Comparison of ENCODE assay signal across 2 fruit fly cellular contexts in genomic region chr3R:31794457-31794856, dm6.
TF ChIP-seq lines count a peak whose summit lies in the region.

No protein-coding gene starts in this region.

TF ChIP-seq in whole organism, adult, 20 proteins besides CTCF, POLR2A, EP300 and RAD21 (continued from another document):
- TF ChIP-seq CG1620 (GFP tag; optimal IDR thresholded peaks at IDR 0.05; lab: Kevin White, UChicago) = no peak
TF ChIP-seq in whole organism, adult: peak in this region for 4.

TF ChIP-seq in whole organism, embryonic, 481 proteins besides CTCF, POLR2A, EP300 and RAD21 (continued from another document):
- no peak for TF ChIP-seq tup (GFP tag; optimal IDR thresholded peaks at IDR 0.05; lab: Kevin White, UChicago)
- TF ChIP-seq Dref (GFP tag; IDR thresholded peaks at IDR 0.05; lab: Robert Waterston, UW) = peak; percentile 45; the same call in 1 of the 2 replicates
- no peak for TF ChIP-seq Hand (GFP tag; optimal IDR thresholded peaks at IDR 0.05; lab: Kevin White, UChicago)
- peak; percentile 23 for TF ChIP-seq Max (GFP tag; optimal IDR thresholded peaks at IDR 0.05; lab: Kevin White, UChicago)
- no peak for TF ChIP-seq CG6254 (GFP tag; optimal IDR thresholded peaks at IDR 0.05; lab: Kevin White, UChicago)
- peak; percentile 22; the same call in 1 of the 2 replicates for TF ChIP-seq ato (GFP tag; IDR thresholded peaks at IDR 0.05; lab: Robert Waterston, UW; ENCODE audit: partially characterized antibody)
- TF ChIP-seq pzg (GFP tag; optimal IDR thresholded peaks at IDR 0.05; lab: Kevin White, UChicago) = peak; percentile 77
- TF ChIP-seq Gsc (GFP tag; IDR thresholded peaks at IDR 0.05; lab: Robert Waterston, UW) = no peak
- TF ChIP-seq MBD-R2 (GFP tag; IDR thresholded peaks at IDR 0.05; lab: Robert Waterston, UW) = peak; percentile 73
- 0 out of 3 replicates have a peak, but pooled peaks have one; percentile 42 for TF ChIP-seq ase (GFP tag; IDR thresholded peaks at IDR 0.05; lab: Robert Waterston, UW)
- 0 out of 3 replicates have a peak, but pooled peaks have one; percentile 62 for TF ChIP-seq zen2 (GFP tag; IDR thresholded peaks at IDR 0.05; lab: Robert Waterston, UW; ENCODE audit: partially characterized antibody)
- TF ChIP-seq al (GFP tag; IDR thresholded peaks at IDR 0.05; lab: Robert Waterston, UW) = no peak
- TF ChIP-seq MESR4 (GFP tag; optimal IDR thresholded peaks at IDR 0.05; lab: Kevin White, UChicago) = peak; percentile 16
- peak; percentile 24 for TF ChIP-seq ewg (GFP tag; optimal IDR thresholded peaks at IDR 0.05; lab: Kevin White, UChicago)
- TF ChIP-seq CG2116 (GFP tag; optimal IDR thresholded peaks at IDR 0.05; lab: Kevin White, UChicago) = peak; percentile 39
- no peak for TF ChIP-seq CG8281 (tag; optimal IDR thresholded peaks at IDR 0.05; lab: Kevin White, UChicago)
- TF ChIP-seq her (GFP tag; optimal IDR thresholded peaks at IDR 0.05; lab: Kevin White, UChicago) = peak; percentile 7
- TF ChIP-seq CG7928 (GFP tag; optimal IDR thresholded peaks at IDR 0.05; lab: Kevin White, UChicago) = peak; percentile 81
- peak; percentile 48; the same call in 1 of the 3 replicates for TF ChIP-seq mld (GFP tag; IDR thresholded peaks at IDR 0.05; lab: Robert Waterston, UW; ENCODE audit: partially characterized antibody)
- peak; percentile 95 for TF ChIP-seq cg (GFP tag; optimal IDR thresholded peaks at IDR 0.05; lab: Kevin White, UChicago)
- TF ChIP-seq ci (GFP tag; IDR thresholded peaks at IDR 0.05; lab: Robert Waterston, UW) = peak; percentile 56; the same call in 1 of the 3 replicates
- peak; percentile 23 for TF ChIP-seq CG34376 (GFP tag; optimal IDR thresholded peaks at IDR 0.05; lab: Kevin White, UChicago)
- TF ChIP-seq phol (tag; optimal IDR thresholded peaks at IDR 0.05; lab: Kevin White, UChicago) = peak; percentile 9
- peak; percentile 54 for TF ChIP-seq CG30020 (tag; optimal IDR thresholded peaks at IDR 0.05; lab: Kevin White, UChicago)
- TF ChIP-seq CG5245 (GFP tag; optimal IDR thresholded peaks at IDR 0.05; lab: Kevin White, UChicago) = no peak
- peak; percentile 86 to 97 for TF ChIP-seq crp (GFP tag; optimal IDR thresholded peaks at IDR 0.05; lab: Kevin White, UChicago)
- peak; percentile 81 for TF ChIP-seq ac (GFP tag; optimal IDR thresholded peaks at IDR 0.05; lab: Kevin White, UChicago)
- TF ChIP-seq ara (GFP tag; IDR thresholded peaks at IDR 0.05; lab: Robert Waterston, UW) = peak; percentile 16; the same call in 1 of the 2 replicates
- TF ChIP-seq Med (GFP tag; lab: Kevin White, UChicago) = peak; percentile 89
- TF ChIP-seq vvl (GFP tag; IDR thresholded peaks at IDR 0.05; lab: Robert Waterston, UW) = no peak
- TF ChIP-seq rib (GFP tag; IDR thresholded peaks at IDR 0.05; lab: Robert Waterston, UW) = peak; percentile 30; the same call in 1 of the 2 replicates
- TF ChIP-seq CG1792 (GFP tag; optimal IDR thresholded peaks at IDR 0.05; lab: Kevin White, UChicago) = no peak
- peak; percentile 4; the same call in 1 of the 2 replicates for TF ChIP-seq CG13287 (GFP tag; IDR thresholded peaks at IDR 0.05; lab: Robert Waterston, UW; ENCODE audit: partially characterized antibody)
- TF ChIP-seq CG6791 (GFP tag; IDR thresholded peaks at IDR 0.05; lab: Robert Waterston, UW; ENCODE audit: partially characterized antibody) = 0 out of 3 replicates have a peak, but pooled peaks have one; percentile 40
- TF ChIP-seq Dp (GFP tag; optimal IDR thresholded peaks at IDR 0.05; lab: Kevin White, UChicago) = peak; percentile 95
- peak; percentile 51 for TF ChIP-seq trem (tag; optimal IDR thresholded peaks at IDR 0.05; lab: Kevin White, UChicago)
- TF ChIP-seq prd (optimal IDR thresholded peaks at IDR 0.05; lab: Kevin White, UChicago) = no peak
- no peak for TF ChIP-seq prd (GFP tag; IDR thresholded peaks at IDR 0.05; lab: Robert Waterston, UW)
- peak; percentile 24; the same call in 1 of the 2 replicates for TF ChIP-seq hbn (GFP tag; IDR thresholded peaks at IDR 0.05; lab: Robert Waterston, UW; ENCODE audit: partially characterized antibody)
- peak; percentile 28 for TF ChIP-seq CG9797 (GFP tag; optimal IDR thresholded peaks at IDR 0.05; lab: Kevin White, UChicago)
- TF ChIP-seq Sry-β (GFP tag; optimal IDR thresholded peaks at IDR 0.05; lab: Kevin White, UChicago) = peak; percentile 72
- peak; percentile 87 for TF ChIP-seq cwo (GFP tag; optimal IDR thresholded peaks at IDR 0.05; lab: Kevin White, UChicago)
- no peak for TF ChIP-seq CG3838 (GFP tag; optimal IDR thresholded peaks at IDR 0.05; lab: Kevin White, UChicago)
- TF ChIP-seq CG3847 (GFP tag; IDR thresholded peaks at IDR 0.05; lab: Robert Waterston, UW) = 0 out of 2 replicates have a peak, but pooled peaks have one; percentile 18
- TF ChIP-seq Dbx (GFP tag; IDR thresholded peaks at IDR 0.05; lab: Robert Waterston, UW) = 0 out of 3 replicates have a peak, but pooled peaks have one; percentile 17
- TF ChIP-seq bbx (GFP tag; IDR thresholded peaks at IDR 0.05; lab: Robert Waterston, UW; ENCODE audit: partially characterized antibody) = peak; percentile 37
- peak; percentile 26; the same call in 1 of the 2 replicates for TF ChIP-seq Bgb (GFP tag; IDR thresholded peaks at IDR 0.05; lab: Robert Waterston, UW; ENCODE audit: partially characterized antibody)
- no peak for TF ChIP-seq HLH3B (GFP tag; IDR thresholded peaks at IDR 0.05; lab: Robert Waterston, UW)
- peak; percentile 66 for TF ChIP-seq CG17186 (GFP tag; optimal IDR thresholded peaks at IDR 0.05; lab: Kevin White, UChicago)
- TF ChIP-seq HmgD (GFP tag; optimal IDR thresholded peaks at IDR 0.05; lab: Kevin White, UChicago) = peak; percentile 4
- TF ChIP-seq Sry-δ (GFP tag; optimal IDR thresholded peaks at IDR 0.05; lab: Kevin White, UChicago) = peak; percentile 16
- TF ChIP-seq HmgZ (tag; optimal IDR thresholded peaks at IDR 0.05; lab: Kevin White, UChicago) = peak; percentile 60
- 0 out of 3 replicates have a peak, but pooled peaks have one; percentile 10 for TF ChIP-seq zfh1 (GFP tag; IDR thresholded peaks at IDR 0.05; lab: Robert Waterston, UW)
- TF ChIP-seq Bdp1 (GFP tag; optimal IDR thresholded peaks at IDR 0.05; lab: Kevin White, UChicago) = no peak
- TF ChIP-seq lilli (GFP tag; optimal IDR thresholded peaks at IDR 0.05; lab: Kevin White, UChicago) = no peak
- no peak for TF ChIP-seq eve (GFP tag; optimal IDR thresholded peaks at IDR 0.05; lab: Kevin White, UChicago)
- peak; percentile 97 for TF ChIP-seq E2f2 (GFP tag; IDR thresholded peaks at IDR 0.05; lab: Robert Waterston, UW)
- TF ChIP-seq CG34224 (GFP tag; IDR thresholded peaks at IDR 0.05; lab: Robert Waterston, UW; ENCODE audit: partially characterized antibody) = peak; percentile 23; the same call in 1 of the 3 replicates
- peak; percentile 40; the same call in 1 of the 2 replicates for TF ChIP-seq Rfx (GFP tag; IDR thresholded peaks at IDR 0.05; lab: Robert Waterston, UW)
- no peak for TF ChIP-seq ems (GFP tag; optimal IDR thresholded peaks at IDR 0.05; lab: Kevin White, UChicago)
- TF ChIP-seq Lhr (GFP tag; optimal IDR thresholded peaks at IDR 0.05; lab: Kevin White, UChicago) = peak; percentile 14
- peak; percentile 41 for TF ChIP-seq YL-1 (GFP tag; optimal IDR thresholded peaks at IDR 0.05; lab: Kevin White, UChicago)
- TF ChIP-seq CG1603 (tag; optimal IDR thresholded peaks at IDR 0.05; lab: Kevin White, UChicago) = peak; percentile 76
- no peak for TF ChIP-seq CG12942 (GFP tag; optimal IDR thresholded peaks at IDR 0.05; lab: Kevin White, UChicago)
- no peak for TF ChIP-seq lov (optimal IDR thresholded peaks at IDR 0.05; lab: Kevin White, UChicago)
- 0 out of 3 replicates have a peak, but pooled peaks have one; percentile 13 for TF ChIP-seq lov (GFP tag; IDR thresholded peaks at IDR 0.05; lab: Robert Waterston, UW)
- TF ChIP-seq da (GFP tag; optimal IDR thresholded peaks at IDR 0.05; lab: Kevin White, UChicago) = peak; percentile 70
- TF ChIP-seq sqz (GFP tag; optimal IDR thresholded peaks at IDR 0.05; lab: Kevin White, UChicago) = peak; percentile 96
- TF ChIP-seq CG9876 (GFP tag; optimal IDR thresholded peaks at IDR 0.05; lab: Kevin White, UChicago) = no peak
- TF ChIP-seq CG34422 (GFP tag; IDR thresholded peaks at IDR 0.05; lab: Robert Waterston, UW) = peak; percentile 71; the same call in 1 of the 3 replicates
- TF ChIP-seq Adf1 (GFP tag; IDR thresholded peaks at IDR 0.05; lab: Robert Waterston, UW) = peak; percentile 45
- TF ChIP-seq CG10431 (GFP tag; optimal IDR thresholded peaks at IDR 0.05; lab: Kevin White, UChicago) = no peak
- TF ChIP-seq E2f1 (GFP tag; IDR thresholded peaks at IDR 0.05; lab: Robert Waterston, UW) = peak; percentile 87
- peak; percentile 76 for TF ChIP-seq CG8478 (optimal IDR thresholded peaks at IDR 0.05; lab: Kevin White, UChicago)
- TF ChIP-seq dm (GFP tag; optimal IDR thresholded peaks at IDR 0.05; lab: Kevin White, UChicago) = peak; percentile 89
